Fruit fly (Drosophila melanogaster): ENCODE data around the gene 5-HT2A.

The 5-HT2A gene

DNA sequence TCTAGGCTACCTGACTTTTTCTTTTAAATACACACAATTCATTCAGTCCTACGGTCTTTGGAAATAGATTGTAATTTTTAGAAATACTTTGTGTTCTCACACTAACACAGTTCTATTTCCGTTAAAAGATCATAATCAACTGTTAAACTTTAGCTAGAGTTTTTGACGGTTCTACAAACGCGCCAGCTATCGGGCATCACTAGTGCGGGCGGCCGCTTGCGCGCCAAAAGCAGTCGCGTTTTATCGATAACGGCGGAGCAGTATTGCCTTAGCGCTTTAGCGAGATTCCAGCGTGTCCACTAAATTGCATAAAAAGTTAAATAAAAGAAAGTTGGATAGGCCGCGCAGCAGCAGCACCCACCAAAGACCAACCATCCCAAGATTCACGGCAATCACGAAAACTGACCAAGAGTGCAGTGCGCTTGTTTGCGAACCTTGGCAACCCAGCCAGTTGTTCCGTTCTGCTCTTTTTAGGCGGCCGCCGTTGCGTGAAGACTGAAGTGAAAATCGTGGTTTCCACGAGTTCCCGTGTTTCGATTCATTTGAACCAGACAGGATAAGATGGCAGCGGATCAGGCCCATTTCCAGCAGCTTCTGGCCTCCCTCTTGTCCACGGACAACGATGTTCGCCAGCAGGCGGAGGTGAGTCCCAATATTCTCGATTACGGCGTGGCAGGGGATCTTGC lies 36.6 kb downstream of the 5-HT2A start, which contains the start of gene Karybeta3 (continued):
- TF ChIP-seq CG33557 (GFP tag; optimal IDR thresholded peaks at IDR 0.05) (peak; percentile 45), repo (GFP tag; optimal IDR thresholded peaks at IDR 0.05) (peak; percentile 70), CG10565 (GFP tag; optimal IDR thresholded peaks at IDR 0.05) (peak; percentile 3), sob (GFP tag; IDR thresholded peaks at IDR 0.05) (peak; percentile 83), CG4424 (GFP tag; optimal IDR thresholded peaks at IDR 0.05) (peak; percentile 72), Dll (GFP tag; IDR thresholded peaks at IDR 0.05; ENCODE audit: partially characterized antibody) (peak; percentile 73), CG2202 (tag; optimal IDR thresholded peaks at IDR 0.05) (peak; percentile 54), CG7745 (tag; optimal IDR thresholded peaks at IDR 0.05) (no peak), NfI (GFP tag; optimal IDR thresholded peaks at IDR 0.05) (peak; percentile 73), CG16813 (GFP tag; IDR thresholded peaks at IDR 0.05; ENCODE audit: partially characterized antibody) (peak; percentile 63), gsb-n (tag; optimal IDR thresholded peaks at IDR 0.05) (peak; percentile 35), CG32767 (GFP tag; IDR thresholded peaks at IDR 0.05) (peak; percentile 65; the same call in 1 of the 2 replicates), CG7987 (GFP tag; optimal IDR thresholded peaks at IDR 0.05) (peak; percentile 46), usp (GFP tag; optimal IDR thresholded peaks at IDR 0.05) (no peak), CG7786 (GFP tag; optimal IDR thresholded peaks at IDR 0.05) (peak; percentile 77), Six4 (GFP tag; optimal IDR thresholded peaks at IDR 0.05) (peak; percentile 43), CG18764 (GFP tag; optimal IDR thresholded peaks at IDR 0.05) (peak; percentile 65), ato (GFP tag; IDR thresholded peaks at IDR 0.05; ENCODE audit: partially characterized antibody) (peak; percentile 54; the same call in 1 of the 2 replicates), CG18476 (GFP tag; optimal IDR thresholded peaks at IDR 0.05) (peak; percentile 63), B-H2 (GFP tag; optimal IDR thresholded peaks at IDR 0.05) (peak; percentile 76), CG4854 (GFP tag; optimal IDR thresholded peaks at IDR 0.05) (peak; percentile 54), HHEX (GFP tag; optimal IDR thresholded peaks at IDR 0.05) (peak; percentile 76), CG7271 (tag; optimal IDR thresholded peaks at IDR 0.05) (peak; percentile 43), danr (GFP tag; IDR thresholded peaks at IDR 0.05) (peak; percentile 26; the same call in 1 of the 2 replicates), wek (GFP tag; optimal IDR thresholded peaks at IDR 0.05) (peak; percentile 29), oc (tag; optimal IDR thresholded peaks at IDR 0.05) (no peak), tin (GFP tag; optimal IDR thresholded peaks at IDR 0.05) (peak; percentile 76), lbe (GFP tag; optimal IDR thresholded peaks at IDR 0.05) (peak; percentile 19), CG8388 (GFP tag; optimal IDR thresholded peaks at IDR 0.05) (peak; percentile 60), Stat92E (GFP tag; optimal IDR thresholded peaks at IDR 0.05) (no peak), Hr3 (GFP tag; optimal IDR thresholded peaks at IDR 0.05) (peak; percentile 66), CG14710 (tag; optimal IDR thresholded peaks at IDR 0.05) (peak; percentile 79), CG43689 (GFP tag; IDR thresholded peaks at IDR 0.05) (no peak), CG7357 (GFP tag; IDR thresholded peaks at IDR 0.05) (peak; percentile 61; the same call in 2 of the 3 replicates), sug (tag; optimal IDR thresholded peaks at IDR 0.05) (peak; percentile 72), CG34224 (GFP tag; IDR thresholded peaks at IDR 0.05; ENCODE audit: partially characterized antibody) (peak; percentile 45; the same call in 2 of the 3 replicates), BEAF-32 (GFP tag; optimal IDR thresholded peaks at IDR 0.05) (peak; percentile 68), CG1529 (GFP tag; optimal IDR thresholded peaks at IDR 0.05) (no peak), Mes4 (GFP tag; optimal IDR thresholded peaks at IDR 0.05) (peak; percentile 80), MTF-1 (GFP tag; optimal IDR thresholded peaks at IDR 0.05; ENCODE audit: borderline replicate concordance) (peak; percentile 12), Hr39 (optimal IDR thresholded peaks at IDR 0.05) (no peak), CG17912 (GFP tag; optimal IDR thresholded peaks at IDR 0.05) (no peak), hth (optimal IDR thresholded peaks at IDR 0.05) (no peak), sr (GFP tag; IDR thresholded peaks at IDR 0.05) (peak; percentile 61; the same call in 2 of the 3 replicates), CG8359 (GFP tag; optimal IDR thresholded peaks at IDR 0.05; ENCODE audit: borderline replicate concordance) (peak; percentile 44), CG7556 (GFP tag; optimal IDR thresholded peaks at IDR 0.05) (peak; percentile 41), dati (GFP tag; IDR thresholded peaks at IDR 0.05) (0 out of 2 replicates have a peak, but pooled peaks have one; percentile 60), klu (GFP tag; IDR thresholded peaks at IDR 0.05) (no peak), CG9609 (GFP tag; optimal IDR thresholded peaks at IDR 0.05) (peak; percentile 81)
